Fruit fly (Drosophila melanogaster): ENCODE data around the gene Cpr72Eb.

Cpr72Eb gene

DNA sequence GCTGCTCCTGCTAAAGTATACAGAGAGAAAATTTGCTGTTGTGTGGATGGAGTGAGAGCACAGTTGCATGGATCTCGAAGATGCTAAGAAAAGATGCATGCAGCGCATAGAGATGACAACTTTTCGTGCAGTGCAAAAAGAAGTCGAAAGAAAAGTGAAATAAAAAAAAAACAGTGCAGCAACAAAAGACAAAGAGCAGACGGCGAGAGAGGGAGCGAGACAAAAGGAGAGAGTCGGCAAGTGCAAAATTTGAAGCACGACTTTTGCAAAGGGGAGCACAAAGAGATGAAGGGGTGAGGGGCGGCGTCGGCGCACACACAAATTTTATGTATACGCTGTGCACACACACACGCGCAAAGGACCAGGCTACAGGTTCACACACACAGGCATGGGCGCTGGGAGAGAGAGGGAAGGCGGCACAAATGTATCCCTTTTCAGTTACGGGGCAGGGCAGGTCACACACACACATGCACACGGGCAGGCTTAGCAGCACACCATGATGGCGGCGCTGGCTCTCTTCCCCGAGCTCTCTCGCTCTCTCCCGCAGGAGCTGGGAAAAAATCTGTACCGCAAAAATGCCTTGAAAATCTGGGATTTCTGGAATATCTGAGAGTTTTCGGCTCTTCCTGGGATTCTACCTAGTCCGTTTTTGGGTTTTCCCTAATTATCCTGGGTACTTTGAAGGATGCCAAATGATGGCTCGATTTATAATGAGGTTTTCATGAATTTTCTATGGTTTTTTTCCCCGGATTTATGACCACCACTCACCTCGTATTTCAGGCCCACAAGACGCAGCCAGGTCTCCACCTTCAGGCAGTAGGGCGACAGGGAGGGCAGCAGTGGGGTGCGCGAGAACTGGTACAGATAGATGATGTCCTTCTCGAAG lies 45.8 kb downstream of the Cpr72Eb start (continued):
- no peak for TF ChIP-seq bcd (GFP tag; optimal IDR thresholded peaks at IDR 0.05)
- TF ChIP-seq eyg (GFP tag; optimal IDR thresholded peaks at IDR 0.05) = no peak
- peak; percentile 93 for TF ChIP-seq CG32767 (GFP tag; IDR thresholded peaks at IDR 0.05)
- TF ChIP-seq prd (optimal IDR thresholded peaks at IDR 0.05) = no peak
- no peak for TF ChIP-seq prd (GFP tag; IDR thresholded peaks at IDR 0.05)
- peak; percentile 76 for TF ChIP-seq zf30C (GFP tag; optimal IDR thresholded peaks at IDR 0.05)
- TF ChIP-seq abd-A (tag; optimal IDR thresholded peaks at IDR 0.05) = no peak
- peak; percentile 53 for TF ChIP-seq kni (GFP tag; optimal IDR thresholded peaks at IDR 0.05)
- TF ChIP-seq mld (GFP tag; IDR thresholded peaks at IDR 0.05; ENCODE audit: partially characterized antibody) = no peak
- TF ChIP-seq chm (GFP tag; IDR thresholded peaks at IDR 0.05) = peak; percentile 10; the same call in 1 of the 2 replicates
- TF ChIP-seq ken (GFP tag; IDR thresholded peaks at IDR 0.05) = no peak
- 0 out of 2 replicates have a peak, but pooled peaks have one; percentile 69 for TF ChIP-seq CG16779 (GFP tag; IDR thresholded peaks at IDR 0.05)
- no peak for TF ChIP-seq CG13424 (tag; optimal IDR thresholded peaks at IDR 0.05)
- TF ChIP-seq CG31224 (GFP tag; IDR thresholded peaks at IDR 0.05) = no peak
- TF ChIP-seq NFAT (GFP tag; IDR thresholded peaks at IDR 0.05) = 0 out of 2 replicates have a peak, but pooled peaks have one; percentile 36
- TF ChIP-seq Sox100B (GFP tag; optimal IDR thresholded peaks at IDR 0.05) = no peak
- no peak for TF ChIP-seq CG9932 (GFP tag; IDR thresholded peaks at IDR 0.05)
- TF ChIP-seq crol (GFP tag; IDR thresholded peaks at IDR 0.05) = peak; percentile 93
- TF ChIP-seq D (optimal IDR thresholded peaks at IDR 0.05) = peak; percentile 69
- no peak for TF ChIP-seq D (GFP tag; optimal IDR thresholded peaks at IDR 0.05)
- peak; percentile 87 for TF ChIP-seq cg (GFP tag; optimal IDR thresholded peaks at IDR 0.05)
- TF ChIP-seq YL-1 (GFP tag; optimal IDR thresholded peaks at IDR 0.05) = no peak
- peak; percentile 88 for TF ChIP-seq nom (GFP tag; optimal IDR thresholded peaks at IDR 0.05)
- no peak for TF ChIP-seq Doc3 (GFP tag; IDR thresholded peaks at IDR 0.05; ENCODE audit: partially characterized antibody)
- TF ChIP-seq CG1024 (GFP tag; IDR thresholded peaks at IDR 0.05) = no peak
- no peak for TF ChIP-seq grau (tag; optimal IDR thresholded peaks at IDR 0.05)
- TF ChIP-seq Myb (GFP tag; optimal IDR thresholded peaks at IDR 0.05) = no peak
- TF ChIP-seq yki (optimal IDR thresholded peaks at IDR 0.05) = peak; percentile 21
- no peak for TF ChIP-seq dan (GFP tag; IDR thresholded peaks at IDR 0.05)
- peak; percentile 16; the same call in 1 of the 3 replicates for TF ChIP-seq row (GFP tag; IDR thresholded peaks at IDR 0.05)
- TF ChIP-seq Trl (optimal IDR thresholded peaks at IDR 0.05) = peak; percentile 73 to 89
- no peak for TF ChIP-seq Trl (GFP tag; optimal IDR thresholded peaks at IDR 0.05)
- peak; percentile 36 for TF ChIP-seq Deaf1 (tag; optimal IDR thresholded peaks at IDR 0.05)
- TF ChIP-seq CG9609 (GFP tag; optimal IDR thresholded peaks at IDR 0.05) = no peak
- TF ChIP-seq B-H1 (GFP tag; IDR thresholded peaks at IDR 0.05) = no peak
- peak; percentile 21 for TF ChIP-seq HLH54F (GFP tag; optimal IDR thresholded peaks at IDR 0.05)
- TF ChIP-seq CG10147 (GFP tag; optimal IDR thresholded peaks at IDR 0.05) = no peak
- no peak for TF ChIP-seq dati (GFP tag; IDR thresholded peaks at IDR 0.05)
- peak; percentile 54 for TF ChIP-seq phol (tag; optimal IDR thresholded peaks at IDR 0.05)
- TF ChIP-seq exex (tag; optimal IDR thresholded peaks at IDR 0.05) = no peak
- peak; percentile 66 for TF ChIP-seq twi (tag; optimal IDR thresholded peaks at IDR 0.05)
- 0 out of 3 replicates have a peak, but pooled peaks have one; percentile 34 for TF ChIP-seq Opbp (GFP tag; IDR thresholded peaks at IDR 0.05; ENCODE audit: partially characterized antibody)
- TF ChIP-seq CG3281 (GFP tag; optimal IDR thresholded peaks at IDR 0.05) = no peak
- no peak for TF ChIP-seq GATAe (GFP tag; conservative IDR thresholded peaks at IDR 0.05)
- no peak for TF ChIP-seq vnd (GFP tag; IDR thresholded peaks at IDR 0.05; ENCODE audit: partially characterized antibody)
- no peak for TF ChIP-seq Hmx (GFP tag; optimal IDR thresholded peaks at IDR 0.05)
- no peak for TF ChIP-seq pnt (GFP tag; optimal IDR thresholded peaks at IDR 0.05)
